Worm (Caenorhabditis elegans): Measurements from ENCODE around the gene rho-1.
"Not testable (repeated sequence)": the region's sequence is repeated elsewhere in the genome, so short reads cannot be mapped to it uniquely, and the experiment has no call there.

DNA sequence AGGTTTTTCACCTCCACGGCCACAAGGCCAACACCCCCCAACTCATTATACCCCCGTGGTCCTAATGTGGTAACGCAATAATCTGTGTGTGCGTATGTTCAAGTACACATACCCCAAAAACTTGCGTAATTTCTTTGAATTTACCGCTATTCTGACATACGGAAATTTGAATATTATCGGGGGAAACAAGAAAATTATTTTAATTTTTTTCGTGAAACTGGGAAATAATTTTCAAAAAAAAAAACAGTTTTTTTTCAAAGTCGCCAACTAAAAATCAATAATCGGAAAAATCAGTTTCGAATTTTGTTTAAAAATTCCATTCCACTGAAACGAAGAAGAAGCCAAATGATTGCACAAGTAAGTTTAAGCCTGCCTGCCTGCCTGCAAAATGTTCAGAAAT is 7.9 kb downstream of the rho-1 start, which contains the start of gene Y51H4A.938:
- TF ChIP-seq B0310.2 (tag; optimal IDR thresholded peaks at IDR 0.05); tra-4 (tag; optimal IDR thresholded peaks at IDR 0.05); ama-1 (optimal IDR thresholded peaks at IDR 0.05); flt-1 (GFP tag; IDR thresholded peaks at IDR 0.05); ceh-36 (tag; optimal IDR thresholded peaks at IDR 0.05); hmg-4 (GFP tag; optimal IDR thresholded peaks at IDR 0.05); tbx-37 (GFP tag; conservative IDR thresholded peaks at IDR 0.05); sea-1 (GFP tag; conservative IDR thresholded peaks at IDR 0.05); scrt-1 (GFP tag; IDR thresholded peaks at IDR 0.05); pes-1 (GFP tag; IDR thresholded peaks at IDR 0.05); hnd-1 (tag; optimal IDR thresholded peaks at IDR 0.05): not testable (repeated sequence)
